Fruit fly (Drosophila melanogaster) whole organism, embryonic: ENCODE measurements around the gene Adh.
A peak's percentile ranks its signal among the peaks of the same experiment; 100 is the strongest.

Experiments
- Bdp1 ChIP-seq: fragments of 200-800 bp; sonication (Bioruptor generic); optimal IDR thresholded peaks from 3 replicates; lab custom pipeline; 2016; ENCODE audit warnings: missing biosample characterization, missing genetic modification characterization
- CG11504 ChIP-seq: fragments of 200-800 bp; sonication (Bioruptor generic); optimal IDR thresholded peaks from 3 replicates; lab custom pipeline; 2019; ENCODE audit warnings: missing biosample characterization, mild to moderate bottlenecking, missing genetic modification characterization, moderate library complexity
- CG12744 ChIP-seq: fragments of 200-800 bp; sonication (Bioruptor generic); optimal IDR thresholded peaks from 2 replicates; lab custom pipeline; 2016; ENCODE audit warnings: missing biosample characterization, missing genetic modification characterization
- CG12942 ChIP-seq: fragments of 200-800 bp; sonication (Bioruptor generic); optimal IDR thresholded peaks from 3 replicates; lab custom pipeline; 2016; ENCODE audit warnings: missing biosample characterization, missing genetic modification characterization
- CG14860 ChIP-seq: fragments of 200-800 bp; sonication (Bioruptor generic); IDR thresholded peaks from 3 replicates; pipeline ENCODE4 v1.3.6; 2022; ENCODE audit warnings: missing biosample characterization, missing genetic modification characterization; ENCODE audit not compliant: partially characterized antibody
- CG14965 ChIP-seq: fragments of 200-800 bp; sonication (Bioruptor generic); optimal IDR thresholded peaks from 2 replicates; lab custom pipeline; 2016; ENCODE audit warnings: missing biosample characterization, missing genetic modification characterization, borderline replicate concordance
- CG15601 ChIP-seq: fragments of 200-800 bp; sonication (Bioruptor generic); optimal IDR thresholded peaks from 3 replicates; lab custom pipeline; 2019; ENCODE audit warnings: missing biosample characterization, mild to moderate bottlenecking, missing genetic modification characterization, moderate library complexity
- CG17829 ChIP-seq: fragments of 200-800 bp; optimal IDR thresholded peaks from 2 replicates; lab custom pipeline; 2019; ENCODE audit warnings: missing biosample characterization, mild to moderate bottlenecking, missing genetic modification characterization, moderate library complexity
- CG18599 ChIP-seq: fragments of 200-800 bp; sonication (Bioruptor generic); optimal IDR thresholded peaks from 3 replicates; lab custom pipeline; 2017; ENCODE audit warnings: missing biosample characterization, missing genetic modification characterization, mild to moderate bottlenecking, moderate library complexity, missing genetic modification reagents
- CG2678 ChIP-seq: fragments of 200-800 bp; sonication (Bioruptor generic); optimal IDR thresholded peaks from 3 replicates; lab custom pipeline; 2019; ENCODE audit warnings: missing biosample characterization, mild to moderate bottlenecking, missing genetic modification characterization, moderate library complexity
- CG32532 ChIP-seq: fragments of 200-800 bp; sonication (Bioruptor generic); IDR thresholded peaks from 2 replicates; pipeline ENCODE4 v1.3.6; 2022; ENCODE audit warnings: missing biosample characterization, missing genetic modification characterization
- CG33557 ChIP-seq: fragments of 200-800 bp; sonication (Bioruptor generic); optimal IDR thresholded peaks from 2 replicates; lab custom pipeline; 2019; ENCODE audit warnings: missing biosample characterization, mild to moderate bottlenecking, missing genetic modification characterization, moderate library complexity
- CG3726 ChIP-seq: fragments of 200-800 bp; sonication (Bioruptor generic); IDR thresholded peaks from 3 replicates; pipeline ENCODE4, ENCODE4 v1.3.6; 2022; ENCODE audit warnings: missing biosample characterization, missing genetic modification characterization
- CG42726 ChIP-seq: fragments of 200-800 bp; sonication (Bioruptor generic); IDR thresholded peaks from 2 replicates; pipeline ENCODE4 v1.3.6; 2022; ENCODE audit warnings: missing biosample characterization, missing genetic modification characterization; ENCODE audit not compliant: partially characterized antibody
- CG4820 ChIP-seq: fragments of 200-800 bp; sonication (Bioruptor generic); optimal IDR thresholded peaks from 3 replicates; lab custom pipeline; 2016; ENCODE audit warnings: missing biosample characterization, missing genetic modification characterization
- CG5953 ChIP-seq: fragments of 200-800 bp; sonication (Bioruptor generic); IDR thresholded peaks from 2 replicates; pipeline ENCODE4 v1.3.6; 2022; ENCODE audit warnings: missing biosample characterization, missing genetic modification characterization
- CG6813 ChIP-seq: fragments of 200-800 bp; sonication (Bioruptor generic); optimal IDR thresholded peaks from 2 replicates; lab custom pipeline; 2017; ENCODE audit warnings: missing biosample characterization, missing genetic modification characterization, mild to moderate bottlenecking, moderate library complexity, missing genetic modification reagents
- CG9609 ChIP-seq: fragments of 200-800 bp; sonication (Bioruptor generic); optimal IDR thresholded peaks from 3 replicates; lab custom pipeline; 2016; ENCODE audit warnings: missing biosample characterization, missing genetic modification characterization
- CG9932 ChIP-seq: fragments of 200-800 bp; sonication (Bioruptor generic); IDR thresholded peaks from 2 replicates; pipeline ENCODE4 v1.3.6; 2022; ENCODE audit warnings: missing biosample characterization, missing genetic modification characterization
- CoRest ChIP-seq: fragments of 200-800 bp; sonication (Bioruptor generic); optimal IDR thresholded peaks from 3 replicates; lab custom pipeline; 2018; ENCODE audit warnings: missing biosample characterization, mild to moderate bottlenecking, missing genetic modification characterization, moderate library complexity
- CrebB ChIP-seq: fragments of 200-800 bp; sonication (Bioruptor generic); optimal IDR thresholded peaks from 3 replicates; lab custom pipeline; 2018; ENCODE audit warnings: missing biosample characterization, mild to moderate bottlenecking, missing genetic modification characterization
- D ChIP-seq, 2 experiments: fragments of 200-800 bp in 1 of 2; fragments of >200 bp in 1 of 2; sonication (Bioruptor generic) in 1 of 2; optimal IDR thresholded peaks; 2 replicates in 1 of 2; 3 replicates in 1 of 2; lab custom pipeline; 2017; ENCODE audit warnings: mild to moderate bottlenecking in 1 of 2, missing biosample characterization in 1 of 2, missing genetic modification characterization in 1 of 2, missing genetic modification reagents in 1 of 2
- Dip3 ChIP-seq: fragments of 200-800 bp; sonication (Bioruptor generic); optimal IDR thresholded peaks from 3 replicates; lab custom pipeline; 2016; ENCODE audit warnings: missing biosample characterization, missing genetic modification characterization
- E2f1 ChIP-seq: fragments of 200-800 bp; sonication (Bioruptor generic); IDR thresholded peaks from 2 replicates; pipeline ENCODE4 v1.3.6; 2022; ENCODE audit warnings: missing biosample characterization, missing genetic modification characterization
- Hmx ChIP-seq: fragments of 200-800 bp; sonication (Bioruptor generic); optimal IDR thresholded peaks from 2 replicates; lab custom pipeline; 2016; ENCODE audit warnings: missing biosample characterization, missing genetic modification characterization
- Lim3 ChIP-seq: fragments of 200-800 bp; sonication (Bioruptor generic); IDR thresholded peaks from 2 replicates; pipeline ENCODE4 v1.3.6; 2022; ENCODE audit warnings: missing biosample characterization, missing genetic modification characterization
- NC2β ChIP-seq: fragments of 200-800 bp; sonication (Bioruptor generic); optimal IDR thresholded peaks from 2 replicates; lab custom pipeline; 2016; ENCODE audit warnings: missing biosample characterization, missing genetic modification characterization
- Poxn ChIP-seq: fragments of 200-800 bp; sonication (Bioruptor generic); IDR thresholded peaks from 2 replicates; pipeline ENCODE4 v1.3.6; 2022; ENCODE audit warnings: missing biosample characterization, missing genetic modification characterization
- bcd ChIP-seq: fragments of 200-800 bp; sonication (Bioruptor generic); optimal IDR thresholded peaks from 2 replicates; lab custom pipeline; 2017; ENCODE audit warnings: missing biosample characterization, mild to moderate bottlenecking, missing genetic modification characterization
- cato ChIP-seq: fragments of 200-800 bp; sonication (Bioruptor generic); optimal IDR thresholded peaks from 2 replicates; lab custom pipeline; 2016; ENCODE audit warnings: missing biosample characterization, missing genetic modification characterization, borderline replicate concordance
- corto ChIP-seq: fragments of 200-800 bp; sonication (Bioruptor generic); optimal IDR thresholded peaks from 2 replicates; lab custom pipeline; 2016; ENCODE audit warnings: missing biosample characterization, mild to moderate bottlenecking, missing genetic modification characterization, moderate library complexity
- crc ChIP-seq: fragments of 200-800 bp; sonication (Bioruptor generic); optimal IDR thresholded peaks from 2 replicates; lab custom pipeline; 2016; ENCODE audit warnings: missing biosample characterization, missing genetic modification characterization
- dan ChIP-seq: fragments of 200-800 bp; sonication (Bioruptor generic); IDR thresholded peaks from 2 replicates; pipeline ENCODE4 v1.3.6; 2022; ENCODE audit warnings: missing biosample characterization, missing genetic modification characterization
- disco-r ChIP-seq: fragments of 200-800 bp; sonication (Bioruptor generic); optimal IDR thresholded peaks from 2 replicates; lab custom pipeline; 2016; ENCODE audit warnings: missing biosample characterization, missing genetic modification characterization
- esg ChIP-seq: fragments of 200-800 bp; sonication (Bioruptor generic); conservative IDR thresholded peaks from 2 replicates; pipeline ENCODE4 v1.3.6; 2022; ENCODE audit warnings: missing biosample characterization, missing genetic modification characterization
- fd102C ChIP-seq: fragments of 200-800 bp; sonication (Bioruptor generic); optimal IDR thresholded peaks from 2 replicates; lab custom pipeline; 2018; ENCODE audit warnings: missing biosample characterization, mild to moderate bottlenecking, missing genetic modification characterization, moderate library complexity
- gcm2 ChIP-seq: fragments of 200-800 bp; sonication (Bioruptor generic); optimal IDR thresholded peaks from 2 replicates; lab custom pipeline; 2016; ENCODE audit warnings: missing biosample characterization, missing genetic modification characterization
- gfzf ChIP-seq: fragments of 200-800 bp; sonication (Bioruptor generic); optimal IDR thresholded peaks from 2 replicates; lab custom pipeline; 2016; ENCODE audit warnings: missing biosample characterization, mild to moderate bottlenecking, missing genetic modification characterization, moderate library complexity
- gro ChIP-seq: fragments of 200-800 bp; sonication (Bioruptor generic); optimal IDR thresholded peaks from 2 replicates; lab custom pipeline; 2016; ENCODE audit warnings: missing biosample characterization, missing genetic modification characterization
- hb ChIP-seq: fragments of 200-800 bp; sonication (Bioruptor generic); IDR thresholded peaks from 3 replicates; pipeline ENCODE4 v1.3.6; 2022; ENCODE audit warnings: missing biosample characterization, missing genetic modification characterization; ENCODE audit not compliant: partially characterized antibody
- nau ChIP-seq: fragments of 200-800 bp; sonication (Bioruptor generic); optimal IDR thresholded peaks from 3 replicates; lab custom pipeline; 2017; ENCODE audit warnings: missing biosample characterization, mild to moderate bottlenecking, missing genetic modification characterization, missing genetic modification reagents
- nom ChIP-seq: fragments of 200-800 bp; sonication (Bioruptor generic); optimal IDR thresholded peaks from 2 replicates; lab custom pipeline; 2017; ENCODE audit warnings: missing biosample characterization, missing genetic modification characterization, mild to moderate bottlenecking, moderate library complexity, missing genetic modification reagents
- p53 ChIP-seq: fragments of 200-800 bp; sonication (Bioruptor generic); optimal IDR thresholded peaks from 2 replicates; lab custom pipeline; 2016; ENCODE audit warnings: missing biosample characterization, missing genetic modification characterization
- peb ChIP-seq: fragments of 200-800 bp; sonication (Bioruptor generic); IDR thresholded peaks from 2 replicates; pipeline ENCODE4 v1.3.6; 2022; ENCODE audit warnings: missing biosample characterization, missing genetic modification characterization
- sc ChIP-seq, 3 experiments: fragments of >200 bp in 2 of 3; fragments of 200-800 bp in 1 of 3; sonication (Bioruptor generic) in 1 of 3; optimal IDR thresholded peaks; 2 replicates in 2 of 3; 3 replicates in 1 of 3; lab custom pipeline; 2017; ENCODE audit warnings: mild to moderate bottlenecking in 1 of 3, missing biosample characterization in 1 of 3, missing genetic modification characterization in 1 of 3, missing genetic modification reagents in 1 of 3
- sr ChIP-seq: fragments of 200-800 bp; sonication (Bioruptor generic); IDR thresholded peaks from 3 replicates; pipeline ENCODE4 v1.3.6; 2022; ENCODE audit warnings: missing biosample characterization, missing genetic modification characterization
- wor ChIP-seq: fragments of 200-800 bp; sonication (Bioruptor generic); IDR thresholded peaks from 2 replicates; pipeline ENCODE4 v1.3.6; 2022; ENCODE audit warnings: missing biosample characterization, missing genetic modification characterization
- yki ChIP-seq: fragments of >200 bp; optimal IDR thresholded peaks from 3 replicates; lab custom pipeline; 2018
- zf30C ChIP-seq: fragments of 200-800 bp; sonication (Bioruptor generic); optimal IDR thresholded peaks from 3 replicates; lab custom pipeline; 2018; ENCODE audit warnings: missing biosample characterization, mild to moderate bottlenecking, missing genetic modification characterization

The Adh gene

dm6 chr2L:14598357-14599057 lies 16.8 kb upstream of the Adh start (continued):
- TF ChIP-seq CG14965 (GFP tag; lab: Kevin White, UChicago) (no peak), CG12744 (GFP tag; lab: Kevin White, UChicago) (no peak), CG11504 (tag; lab: Kevin White, UChicago) (peak; percentile 35), E2f1 (GFP tag; lab: Robert Waterston, UW) (no peak), CG12942 (no peak), CG42726 (peak; percentile 88), gcm2 (no peak), nom (no peak), CG6813 (GFP tag; lab: Kevin White, UChicago) (no peak), CG15601 (tag; lab: Kevin White, UChicago) (no peak), yki (lab: Kevin White, UChicago) (no peak), Dip3 (GFP tag; lab: Kevin White, UChicago) (no peak), esg (no peak), Hmx (GFP tag; lab: Kevin White, UChicago) (no peak), hb (GFP tag; lab: Robert Waterston, UW) (peak; percentile 65; the same call in 2 of the 3 replicates), wor (GFP tag; lab: Robert Waterston, UW) (no peak), Poxn (no peak), Lim3 (GFP tag; lab: Robert Waterston, UW) (no peak), CoRest (tag; lab: Kevin White, UChicago) (no peak), cato (no peak), gfzf (GFP tag; lab: Kevin White, UChicago) (no peak), sr (GFP tag; lab: Robert Waterston, UW) (no peak), peb (GFP tag; lab: Robert Waterston, UW) (no peak), disco-r (GFP tag; lab: Kevin White, UChicago) (no peak), bcd (GFP tag; lab: Kevin White, UChicago) (no peak), CG9609 (GFP tag; lab: Kevin White, UChicago) (no peak), corto (GFP tag; lab: Kevin White, UChicago) (no peak), fd102C (GFP tag; lab: Kevin White, UChicago) (no peak), CG5953 (GFP tag; lab: Robert Waterston, UW) (no peak), nau (GFP tag; lab: Kevin White, UChicago) (no peak), CG17829 (no peak), CG2678 (tag; lab: Kevin White, UChicago) (peak; percentile 0), CG32532 (GFP tag; lab: Robert Waterston, UW) (no peak), CG33557 (GFP tag; lab: Kevin White, UChicago) (no peak), CG14860 (GFP tag; lab: Robert Waterston, UW) (peak; percentile 63), sc (optimal IDR thresholded peaks at IDR 0.05; lab: Kevin White, UChicago) (no peak), sc (GFP tag; optimal IDR thresholded peaks at IDR 0.05; lab: Kevin White, UChicago) (no peak), NC2β (GFP tag; lab: Kevin White, UChicago) (no peak), CG9932 (no peak), CG18599 (GFP tag; lab: Kevin White, UChicago) (no peak), CG3726 (GFP tag; lab: Robert Waterston, UW) (no peak), CrebB (tag; lab: Kevin White, UChicago) (no peak), zf30C (no peak), dan (no peak), crc (no peak), D (optimal IDR thresholded peaks at IDR 0.05; lab: Kevin White, UChicago) (no peak), D (GFP tag; optimal IDR thresholded peaks at IDR 0.05; lab: Kevin White, UChicago) (no peak), gro (GFP tag; lab: Kevin White, UChicago) (no peak), Bdp1 (GFP tag; lab: Kevin White, UChicago) (peak; percentile 99), p53 (GFP tag; lab: Kevin White, UChicago) (no peak), CG4820 (GFP tag; lab: Kevin White, UChicago) (no peak)
